Fruit fly (Drosophila melanogaster) whole organism, pupa: ENCODE measurements around the gene Osi4.

Experiments used
- CG15710 ChIP-seq: fragments of 200-800 bp; sonication (Bioruptor generic); optimal IDR thresholded peaks from 2 replicates; lab custom pipeline; 2018; ENCODE audit warnings: missing biosample characterization, mild to moderate bottlenecking, missing genetic modification characterization, moderate library complexity
- CG32121 ChIP-seq: fragments of 200-800 bp; sonication (Bioruptor generic); IDR thresholded peaks from 2 replicates; pipeline ENCODE4 v1.3.6; 2022; ENCODE audit warnings: missing biosample characterization, missing genetic modification characterization
- CG8301 ChIP-seq: fragments of 200-800 bp; sonication (Bioruptor generic); optimal IDR thresholded peaks from 2 replicates; lab custom pipeline; 2018; ENCODE audit warnings: missing biosample characterization, mild to moderate bottlenecking, missing genetic modification characterization
- EcR ChIP-seq: fragments of 200-800 bp; sonication (Bioruptor generic); optimal IDR thresholded peaks from 3 replicates; lab custom pipeline; 2019; ENCODE audit warnings: missing biosample characterization, missing genetic modification characterization, mild to moderate bottlenecking, moderate library complexity, missing genetic modification reagents

DNA sequence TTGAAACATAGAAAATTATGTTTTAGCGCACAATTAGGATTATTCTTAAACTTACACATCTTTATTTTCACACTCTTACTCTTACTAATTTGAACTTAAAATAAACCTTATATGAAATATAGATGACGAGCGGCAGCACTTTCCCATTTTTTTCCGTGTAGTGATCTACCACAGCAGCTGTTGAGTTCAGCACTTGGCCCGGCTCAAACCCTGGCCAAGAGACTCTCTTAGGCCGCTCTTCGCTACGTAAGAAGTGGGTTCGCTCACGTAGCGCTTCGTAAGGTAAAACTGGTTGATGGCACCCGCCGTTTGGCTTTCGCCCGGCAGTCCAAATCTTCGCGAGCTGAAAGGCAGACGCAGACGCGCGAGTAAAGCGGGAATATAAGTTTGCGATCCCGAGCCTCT is 23.1 kb downstream of the Osi4 start, which contains the start of gene Osi24:
- TF ChIP-seq CG15710 (tag; lab: Kevin White, UChicago) (peak; percentile 50), CG8301 (tag; lab: Kevin White, UChicago) (peak; percentile 81), EcR (GFP tag; lab: Kevin White, UChicago) (peak; percentile 21), CG32121 (GFP tag; lab: Robert Waterston, UW) (peak; percentile 90)
